Worm (Caenorhabditis elegans) whole organism, L2 larva: ENCODE results near the gene ZK354.6.

Experiments used
- R02D3.7 ChIP-seq: fragments of 150-350 bp; optimal IDR thresholded peaks from 2 replicates; lab custom pipeline; 2014; ENCODE audit warnings: missing biosample characterization, missing genetic modification characterization
- ama-1 ChIP-seq: fragments of 150-350 bp; optimal IDR thresholded peaks from 2 replicates; lab custom pipeline; 2018; ENCODE audit warnings: inconsistent platforms
- crh-2 ChIP-seq: sonication (generic microtip); optimal IDR thresholded peaks from 2 replicates; lab custom pipeline; 2017; ENCODE audit warnings: missing biosample characterization, missing genetic modification characterization
- egl-27 ChIP-seq: sonication (generic microtip); optimal IDR thresholded peaks from 3 replicates; lab custom pipeline; 2017; ENCODE audit warnings: missing biosample characterization, missing genetic modification reagents, missing genetic modification characterization
- lin-39 ChIP-seq: fragments of 150-350 bp; optimal IDR thresholded peaks from 2 replicates; lab custom pipeline; 2014; ENCODE audit warnings: missing biosample characterization, missing genetic modification reagents, missing genetic modification characterization
- nhr-11 ChIP-seq: fragments of 150-350 bp; optimal IDR thresholded peaks from 2 replicates; lab custom pipeline; 2014; ENCODE audit warnings: missing biosample characterization, missing genetic modification characterization
- skn-1 ChIP-seq: sonication (generic microtip); optimal IDR thresholded peaks from 2 replicates; lab custom pipeline; 2017; ENCODE audit warnings: missing biosample characterization, missing genetic modification characterization
- sma-3 ChIP-seq: sonication (generic microtip); optimal IDR thresholded peaks from 2 replicates; lab custom pipeline; 2016; ENCODE audit warnings: missing genetic modification reagents, missing genetic modification characterization, missing compliant biosample characterization
- unc-62 ChIP-seq: fragments of 150-350 bp; optimal IDR thresholded peaks from 2 replicates; lab custom pipeline; 2014; ENCODE audit warnings: missing biosample characterization, missing genetic modification reagents, missing genetic modification characterization
- zag-1 ChIP-seq: fragments of 150-350 bp; optimal IDR thresholded peaks from 2 replicates; lab custom pipeline; 2014; ENCODE audit warnings: missing biosample characterization, missing genetic modification characterization
- ztf-11 ChIP-seq: sonication (generic microtip); optimal IDR thresholded peaks from 2 replicates; lab custom pipeline; 2017; ENCODE audit warnings: missing biosample characterization, missing genetic modification characterization
- ztf-4 ChIP-seq: fragments of 150-350 bp; optimal IDR thresholded peaks from 2 replicates; lab custom pipeline; 2014; ENCODE audit warnings: missing biosample characterization, missing genetic modification characterization

ce11 chrIV:5297436-5298012 lies at the start of gene ZK354.6, which contains the start of gene msp-113:
- TF ChIP-seq crh-2 (tag; lab: Kevin White, UChicago) (no peak), ztf-4 (tag; lab: Kevin White, UChicago) (no peak), skn-1 (no peak), R02D3.7 (tag; lab: Kevin White, UChicago) (no peak), sma-3 (no peak), zag-1 (no peak), ztf-11 (tag; lab: Kevin White, UChicago) (no peak), ama-1 (lab: Kevin White, UChicago) (no peak), unc-62 (GFP tag; lab: Kevin White, UChicago) (no peak), egl-27 (no peak), lin-39 (tag; lab: Kevin White, UChicago) (no peak), nhr-11 (tag; lab: Kevin White, UChicago) (no peak)
